Fruit fly (Drosophila melanogaster): ENCODE results near the gene CG3191.

Gene CG3191

dm6 chrX:2222181-2222790, 29.5 kb downstream of the CG3191 start, which contains the start of gene Vinc (continued):
- TF ChIP-seq Dek (tag; optimal IDR thresholded peaks at IDR 0.05): peak; percentile 83
- TF ChIP-seq CG14667 (GFP tag; IDR thresholded peaks at IDR 0.05): peak; percentile 74
- TF ChIP-seq grn (GFP tag; optimal IDR thresholded peaks at IDR 0.05): no peak
- TF ChIP-seq pan (optimal IDR thresholded peaks at IDR 0.05): no peak
- peak in 1 of 2 experiments; percentile 75 for TF ChIP-seq pan (GFP tag; optimal IDR thresholded peaks at IDR 0.05 in 1 of 2, IDR thresholded peaks at IDR 0.05 in 1 of 2)
- peak; percentile 53 for TF ChIP-seq CG18011 (GFP tag; optimal IDR thresholded peaks at IDR 0.05)
- TF ChIP-seq scrt (GFP tag; optimal IDR thresholded peaks at IDR 0.05): peak; percentile 87
- TF ChIP-seq ase (GFP tag; IDR thresholded peaks at IDR 0.05): 0 out of 3 replicates have a peak, but pooled peaks have one; percentile 55
- TF ChIP-seq CG12219 (GFP tag; optimal IDR thresholded peaks at IDR 0.05): peak; percentile 90
- peak; percentile 88 for TF ChIP-seq CG6765 (GFP tag; optimal IDR thresholded peaks at IDR 0.05)
- peak; percentile 83 for TF ChIP-seq kay (GFP tag; optimal IDR thresholded peaks at IDR 0.05)
- TF ChIP-seq CG34376 (GFP tag; optimal IDR thresholded peaks at IDR 0.05): peak; percentile 96
- TF ChIP-seq kni (GFP tag; optimal IDR thresholded peaks at IDR 0.05): peak; percentile 90
- TF ChIP-seq CG5953 (GFP tag; IDR thresholded peaks at IDR 0.05): peak; percentile 61
- peak; percentile 71; the same call in 1 of the 2 replicates for TF ChIP-seq klu (GFP tag; IDR thresholded peaks at IDR 0.05)
- peak; percentile 77 for TF ChIP-seq CG12299 (tag; optimal IDR thresholded peaks at IDR 0.05)
- TF ChIP-seq seq (GFP tag; IDR thresholded peaks at IDR 0.05): peak; percentile 66; the same call in 1 of the 2 replicates
- TF ChIP-seq Optix (GFP tag; IDR thresholded peaks at IDR 0.05): peak; percentile 52; the same call in 1 of the 3 replicates
- peak; percentile 64; the same call in 2 of the 3 replicates for TF ChIP-seq otp (GFP tag; IDR thresholded peaks at IDR 0.05)
- TF ChIP-seq ro (GFP tag; IDR thresholded peaks at IDR 0.05): peak; percentile 39; the same call in 1 of the 2 replicates
- peak; percentile 64; the same call in 1 of the 2 replicates for TF ChIP-seq MBD-R2 (GFP tag; IDR thresholded peaks at IDR 0.05)
- no peak for TF ChIP-seq lov (optimal IDR thresholded peaks at IDR 0.05)
- peak; percentile 67; the same call in 1 of the 3 replicates for TF ChIP-seq lov (GFP tag; IDR thresholded peaks at IDR 0.05)
- TF ChIP-seq CG18764 (GFP tag; optimal IDR thresholded peaks at IDR 0.05): peak; percentile 78
- TF ChIP-seq Meics (GFP tag; optimal IDR thresholded peaks at IDR 0.05): peak; percentile 95
- TF ChIP-seq z (GFP tag; IDR thresholded peaks at IDR 0.05): no peak
- no peak for TF ChIP-seq yki (optimal IDR thresholded peaks at IDR 0.05)
- TF ChIP-seq eve (GFP tag; optimal IDR thresholded peaks at IDR 0.05): no peak
- peak; percentile 91 for TF ChIP-seq CG10147 (GFP tag; optimal IDR thresholded peaks at IDR 0.05)
- TF ChIP-seq Sin3A (optimal IDR thresholded peaks at IDR 0.05): no peak
- TF ChIP-seq h (optimal IDR thresholded peaks at IDR 0.05): no peak
- peak; percentile 75 for TF ChIP-seq repo (GFP tag; optimal IDR thresholded peaks at IDR 0.05)
- TF ChIP-seq CG10565 (GFP tag; optimal IDR thresholded peaks at IDR 0.05): no peak
- peak; percentile 62 for TF ChIP-seq CG31365 (tag; optimal IDR thresholded peaks at IDR 0.05)
- TF ChIP-seq CG6854 (GFP tag; optimal IDR thresholded peaks at IDR 0.05): peak; percentile 92
- TF ChIP-seq CG10543 (GFP tag; optimal IDR thresholded peaks at IDR 0.05): peak; percentile 96
- TF ChIP-seq ems (GFP tag; optimal IDR thresholded peaks at IDR 0.05): peak; percentile 84
- TF ChIP-seq Fer1 (GFP tag; optimal IDR thresholded peaks at IDR 0.05): peak; percentile 97
- peak; percentile 85 for TF ChIP-seq CG10654 (GFP tag; optimal IDR thresholded peaks at IDR 0.05)
- peak; percentile 65 for TF ChIP-seq CG16815 (GFP tag; optimal IDR thresholded peaks at IDR 0.05)
- TF ChIP-seq CG7271 (tag; optimal IDR thresholded peaks at IDR 0.05): no peak
- no peak for TF ChIP-seq ara (GFP tag; IDR thresholded peaks at IDR 0.05)
- TF ChIP-seq kah (GFP tag; optimal IDR thresholded peaks at IDR 0.05): peak; percentile 79
- TF ChIP-seq Drgx (GFP tag; IDR thresholded peaks at IDR 0.05): peak; percentile 93
- TF ChIP-seq Xrp1 (GFP tag; IDR thresholded peaks at IDR 0.05): peak; percentile 91
- TF ChIP-seq CG10979 (tag; optimal IDR thresholded peaks at IDR 0.05): peak; percentile 89
- peak; percentile 70 for TF ChIP-seq emc (GFP tag; optimal IDR thresholded peaks at IDR 0.05)
- TF ChIP-seq CG9817 (tag; optimal IDR thresholded peaks at IDR 0.05): peak; percentile 78
- TF ChIP-seq ken (GFP tag; IDR thresholded peaks at IDR 0.05): peak; percentile 61; the same call in 1 of the 3 replicates
- TF ChIP-seq sd (tag; optimal IDR thresholded peaks at IDR 0.05): peak; percentile 40
- TF ChIP-seq ci (GFP tag; IDR thresholded peaks at IDR 0.05): no peak; the same call in 1 of the 3 replicates
- TF ChIP-seq CG10431 (GFP tag; optimal IDR thresholded peaks at IDR 0.05): no peak

Measured in whole organism, embryonic.